Fruit fly (Drosophila melanogaster) whole organism, adult: ENCODE measurements around the gene CG10973.

Source experiments
- CG12768 ChIP-seq: fragments of 200-800 bp; sonication (Bioruptor generic); optimal IDR thresholded peaks from 2 replicates; lab custom pipeline; 2017; ENCODE audit warnings: missing biosample characterization, missing genetic modification characterization, mild to moderate bottlenecking, moderate library complexity, missing genetic modification reagents
- CG1620 ChIP-seq: fragments of 200-800 bp; sonication (Bioruptor generic); optimal IDR thresholded peaks from 2 replicates; lab custom pipeline; 2016; ENCODE audit warnings: missing biosample characterization, missing genetic modification characterization
- CG7045 ChIP-seq: fragments of 200-800 bp; sonication (Bioruptor generic); optimal IDR thresholded peaks from 2 replicates; lab custom pipeline; 2017; ENCODE audit warnings: missing biosample characterization, mild to moderate bottlenecking, missing genetic modification characterization
- CG7101 ChIP-seq: fragments of 200-800 bp; sonication (Bioruptor generic); optimal IDR thresholded peaks from 2 replicates; lab custom pipeline; 2018; ENCODE audit warnings: missing biosample characterization, mild to moderate bottlenecking, missing genetic modification characterization, moderate library complexity
- Crg-1 ChIP-seq: fragments of 200-800 bp; sonication (Bioruptor generic); optimal IDR thresholded peaks from 2 replicates; lab custom pipeline; 2016; ENCODE audit warnings: missing biosample characterization, missing genetic modification characterization
- bab1 ChIP-seq: fragments of 200-800 bp; sonication (Bioruptor generic); optimal IDR thresholded peaks from 3 replicates; lab custom pipeline; 2019; ENCODE audit warnings: missing biosample characterization, mild to moderate bottlenecking, missing genetic modification characterization, moderate library complexity
- pad ChIP-seq: fragments of 200-800 bp; sonication (Bioruptor generic); optimal IDR thresholded peaks from 3 replicates; lab custom pipeline; 2017; ENCODE audit warnings: missing biosample characterization, missing genetic modification characterization, mild to moderate bottlenecking, moderate library complexity, missing genetic modification reagents

dm6 chr3L:12704335-12704734 lies 50.2 kb downstream of the CG10973 start:
- TF ChIP-seq CG1620 (no peak), CG12768 (GFP tag; lab: Kevin White, UChicago) (no peak), CG7101 (tag; lab: Kevin White, UChicago) (no peak), pad (no peak), Crg-1 (GFP tag; lab: Kevin White, UChicago) (no peak), CG7045 (GFP tag; lab: Kevin White, UChicago) (no peak), bab1 (GFP tag; lab: Kevin White, UChicago) (no peak)
